Worm (Caenorhabditis elegans): Measurements from ENCODE around the gene rfc-3.

Gene rfc-3

ce11 chrIV:13056026-13056425, 39.5 kb upstream of the rfc-3 start, which contains the start of gene scl-1:
scl-1 (plus strand) TSS chrIV:13056326.
- no peak for TF ChIP-seq nhr-237 (tag; optimal IDR thresholded peaks at IDR 0.05)
- TF ChIP-seq unc-86 (tag; optimal IDR thresholded peaks at IDR 0.05): no peak
- TF ChIP-seq ets-5 (GFP tag; IDR thresholded peaks at IDR 0.05): no peak
- TF ChIP-seq ceh-88 (GFP tag; IDR thresholded peaks at IDR 0.05): no peak
- TF ChIP-seq mep-1 (tag; optimal IDR thresholded peaks at IDR 0.05): no peak

ce11 chrIV:13057418-13057817, 38.1 kb upstream of the rfc-3 start, which contains the start of gene scl-2:
scl-2 (plus strand) TSS chrIV:13057710.
- TF ChIP-seq C16A3.4 (tag; optimal IDR thresholded peaks at IDR 0.05): no peak
- TF ChIP-seq tbx-2 (tag; optimal IDR thresholded peaks at IDR 0.05): no peak
- TF ChIP-seq swsn-7 (tag; optimal IDR thresholded peaks at IDR 0.05): no peak
- no peak for TF ChIP-seq skn-1 (tag; optimal IDR thresholded peaks at IDR 0.05)
- no peak for TF ChIP-seq F16B12.6 (tag; optimal IDR thresholded peaks at IDR 0.05)
- TF ChIP-seq lin-39 (tag; optimal IDR thresholded peaks at IDR 0.05): no peak
- TF ChIP-seq sup-37 (GFP tag; optimal IDR thresholded peaks at IDR 0.05): no peak
- no peak for TF ChIP-seq mab-9 (GFP tag; IDR thresholded peaks at IDR 0.05)
- no peak for TF ChIP-seq blmp-1 (tag; optimal IDR thresholded peaks at IDR 0.05)
- TF ChIP-seq mdl-1 (tag; optimal IDR thresholded peaks at IDR 0.05): peak in 1 of 2 experiments; percentile 0
- peak; percentile 68 for TF ChIP-seq tlp-1 (tag; optimal IDR thresholded peaks at IDR 0.05)
- no peak for TF ChIP-seq vab-15 (tag; optimal IDR thresholded peaks at IDR 0.05)
- TF ChIP-seq egl-27 (tag; optimal IDR thresholded peaks at IDR 0.05): no peak
- no peak for TF ChIP-seq pax-3 (tag; optimal IDR thresholded peaks at IDR 0.05)
- TF ChIP-seq aly-2 (tag; optimal IDR thresholded peaks at IDR 0.05): no peak
- no peak for TF ChIP-seq nhr-47 (tag; optimal IDR thresholded peaks at IDR 0.05)
- TF ChIP-seq mep-1 (tag; optimal IDR thresholded peaks at IDR 0.05): no peak
- TF ChIP-seq irx-1 (tag; optimal IDR thresholded peaks at IDR 0.05): no peak
- no peak for TF ChIP-seq efl-1 (optimal IDR thresholded peaks at IDR 0.05)
- peak in 1 of 2 experiments; percentile 35 for TF ChIP-seq efl-1 (GFP tag; optimal IDR thresholded peaks at IDR 0.05 in 1 of 2)
- TF ChIP-seq jun-1 (tag; optimal IDR thresholded peaks at IDR 0.05): peak; percentile 80
- TF ChIP-seq nhr-71 (tag; optimal IDR thresholded peaks at IDR 0.05): no peak
- TF ChIP-seq C04F5.9 (tag; optimal IDR thresholded peaks at IDR 0.05): no peak
- peak; percentile 99 for TF ChIP-seq elt-2 (tag; optimal IDR thresholded peaks at IDR 0.05)
- no peak for TF ChIP-seq nhr-84 (tag; optimal IDR thresholded peaks at IDR 0.05)
- TF ChIP-seq pqm-1 (tag; optimal IDR thresholded peaks at IDR 0.05): no peak
- TF ChIP-seq nhr-90 (tag; optimal IDR thresholded peaks at IDR 0.05; ENCODE audit: poor library complexity): no peak
- TF ChIP-seq snu-23 (GFP tag; optimal IDR thresholded peaks at IDR 0.05): no peak
- no peak for TF ChIP-seq ceh-90 (tag; optimal IDR thresholded peaks at IDR 0.05)
- TF ChIP-seq hlh-17 (GFP tag; optimal IDR thresholded peaks at IDR 0.05; ENCODE audit: borderline replicate concordance): no peak
- TF ChIP-seq nhr-11 (tag; optimal IDR thresholded peaks at IDR 0.05): no peak
- TF ChIP-seq ceh-88 (GFP tag; IDR thresholded peaks at IDR 0.05): no peak
- TF ChIP-seq lin-35 (GFP tag; optimal IDR thresholded peaks at IDR 0.05): peak in 1 of 2 experiments; percentile 36
- no peak for TF ChIP-seq unc-30 (tag; optimal IDR thresholded peaks at IDR 0.05)
- TF ChIP-seq aha-1 (tag; optimal IDR thresholded peaks at IDR 0.05): no peak

- TF ChIP-seq fkh-8 (tag; optimal IDR thresholded peaks at IDR 0.05): no peak
- TF ChIP-seq aly-2 (tag; optimal IDR thresholded peaks at IDR 0.05): no peak
- no peak for TF ChIP-seq nhr-84 (tag; optimal IDR thresholded peaks at IDR 0.05)
- no peak for TF ChIP-seq mef-2 (tag; optimal IDR thresholded peaks at IDR 0.05)
- TF ChIP-seq blmp-1 (tag; optimal IDR thresholded peaks at IDR 0.05): no peak
- TF ChIP-seq ama-1 (optimal IDR thresholded peaks at IDR 0.05): no peak
- no peak for TF ChIP-seq zip-4 (GFP tag; optimal IDR thresholded peaks at IDR 0.05)
- no peak for TF ChIP-seq pqm-1 (tag; optimal IDR thresholded peaks at IDR 0.05)
- TF ChIP-seq nhr-76 (tag; optimal IDR thresholded peaks at IDR 0.05): no peak
- TF ChIP-seq aha-1 (tag; optimal IDR thresholded peaks at IDR 0.05): no peak
- no peak for TF ChIP-seq mep-1 (tag; optimal IDR thresholded peaks at IDR 0.05)
- no peak for TF ChIP-seq dpl-1 (GFP tag; optimal IDR thresholded peaks at IDR 0.05)
- no peak for TF ChIP-seq lin-14 (GFP tag; optimal IDR thresholded peaks at IDR 0.05)
- no peak for TF ChIP-seq ceh-82 (tag; optimal IDR thresholded peaks at IDR 0.05)
- TF ChIP-seq unc-98 (GFP tag; IDR thresholded peaks at IDR 0.05): no peak
- no peak for TF ChIP-seq nhr-19 (GFP tag; conservative IDR thresholded peaks at IDR 0.05)
- no peak for TF ChIP-seq ces-1 (GFP tag; optimal IDR thresholded peaks at IDR 0.05)
- no peak for TF ChIP-seq zag-1 (tag; optimal IDR thresholded peaks at IDR 0.05)
- TF ChIP-seq ets-5 (GFP tag; IDR thresholded peaks at IDR 0.05): no peak
- no peak for TF ChIP-seq nhr-90 (tag; optimal IDR thresholded peaks at IDR 0.05; ENCODE audit: poor library complexity)
Measured at ce11 chrIV:13059284-13059683, 36.3 kb upstream of the rfc-3 start, which contains the start of gene scl-3. scl-3 (plus strand) TSS chrIV:13059584.

All from whole organism, L1 larva.